Worm (Caenorhabditis elegans) whole organism, young adult: ENCODE measurements around the gene T04C9.2.
A peak's percentile ranks its signal among the peaks of the same experiment; 100 is the strongest.

Experiments
- B0035.1 ChIP-seq: sonication (generic microtip); optimal IDR thresholded peaks from 2 replicates; lab custom pipeline; 2016; ENCODE audit warnings: missing genetic modification characterization, mild to moderate bottlenecking, missing compliant biosample characterization, missing genotype, missing genetic modification reagents
- C17E4.6 ChIP-seq: fragments of 200-800 bp; sonication (Bioruptor generic); IDR thresholded peaks from 2 replicates; pipeline ENCODE4 v1.3.6; 2022; ENCODE audit warnings: missing genetic modification reagents, missing genetic modification characterization, missing compliant biosample characterization
- D2030.7 ChIP-seq: fragments of 200-800 bp; sonication (Bioruptor generic); IDR thresholded peaks from 2 replicates; pipeline ENCODE4 v1.3.6; 2022; ENCODE audit warnings: missing genetic modification reagents, missing genetic modification characterization, missing compliant biosample characterization
- F22D6.2 ChIP-seq: sonication (generic microtip); optimal IDR thresholded peaks from 2 replicates; lab custom pipeline; 2016; ENCODE audit warnings: mild to moderate bottlenecking, missing genetic modification characterization, missing compliant biosample characterization
- F39B2.1 ChIP-seq: fragments of 200-800 bp; sonication (Bioruptor generic); IDR thresholded peaks from 2 replicates; pipeline ENCODE4 v1.3.6; 2022; ENCODE audit warnings: missing genetic modification reagents, missing genetic modification characterization, missing compliant biosample characterization
- K12H6.12 ChIP-seq: fragments of 200-800 bp; sonication (Bioruptor generic); optimal IDR thresholded peaks from 2 replicates; lab custom pipeline; 2018; ENCODE audit warnings: mild to moderate bottlenecking, missing genetic modification characterization, missing compliant biosample characterization
- T07F8.4 ChIP-seq: sonication (generic microtip); optimal IDR thresholded peaks from 2 replicates; lab custom pipeline; 2016; ENCODE audit warnings: mild to moderate bottlenecking, missing genetic modification characterization, moderate library complexity, missing compliant biosample characterization
- T26A5.8 ChIP-seq: sonication (generic microtip); optimal IDR thresholded peaks from 2 replicates; lab custom pipeline; 2016; ENCODE audit warnings: missing genetic modification characterization, missing compliant biosample characterization
- Y56A3A.18 ChIP-seq: fragments of 200-800 bp; sonication (Bioruptor generic); IDR thresholded peaks from 2 replicates; pipeline ENCODE4 v1.3.6; 2022; ENCODE audit warnings: missing genetic modification reagents, missing genetic modification characterization, missing compliant biosample characterization
- Y67H2A.10 ChIP-seq: fragments of 200-800 bp; sonication (Bioruptor generic); conservative IDR thresholded peaks from 2 replicates; pipeline ENCODE4 v1.3.6; 2022; ENCODE audit warnings: missing genetic modification reagents, missing genetic modification characterization, missing compliant biosample characterization
- ZK185.1 ChIP-seq: sonication (generic microtip); optimal IDR thresholded peaks from 2 replicates; lab custom pipeline; 2016; ENCODE audit warnings: mild to moderate bottlenecking, missing genetic modification characterization, missing compliant biosample characterization; ENCODE audit not compliant: poor library complexity, severe bottlenecking
- akir-1 ChIP-seq: fragments of 200-800 bp; sonication (Bioruptor generic); optimal IDR thresholded peaks from 2 replicates; lab custom pipeline; 2018; ENCODE audit warnings: mild to moderate bottlenecking, missing genetic modification characterization, moderate library complexity, missing compliant biosample characterization
- bed-2 ChIP-seq: fragments of 200-800 bp; sonication (Bioruptor generic); IDR thresholded peaks from 2 replicates; pipeline ENCODE4 v1.3.6; 2022; ENCODE audit warnings: missing genetic modification reagents, missing genetic modification characterization, missing compliant biosample characterization
- cebp-1 ChIP-seq, 2 experiments: fragments of 200-800 bp in 1 of 2; sonication (Bioruptor generic) in 1 of 2; sonication (generic microtip) in 1 of 2; IDR thresholded peaks in 1 of 2; optimal IDR thresholded peaks in 1 of 2; 2 replicates each; pipeline versions ENCODE4 v1.3.6 to Lab custom; 2017 to 2022; ENCODE audit warnings: missing compliant biosample characterization in 2 of 2, missing genetic modification characterization in 2 of 2, mild to moderate bottlenecking in 1 of 2, missing genetic modification reagents in 1 of 2, moderate library complexity in 1 of 2
- cebp-2 ChIP-seq: fragments of 200-800 bp; sonication (Bioruptor generic); IDR thresholded peaks from 2 replicates; pipeline ENCODE4 v1.3.6; 2022; ENCODE audit warnings: missing genetic modification characterization, missing compliant biosample characterization
- ceh-27 ChIP-seq: fragments of 200-800 bp; sonication (Bioruptor generic); optimal IDR thresholded peaks from 2 replicates; lab custom pipeline; 2018; ENCODE audit warnings: mild to moderate bottlenecking, missing genetic modification characterization, moderate library complexity, missing compliant biosample characterization
- ceh-40 ChIP-seq: fragments of 200-800 bp; sonication (Bioruptor generic); IDR thresholded peaks from 2 replicates; pipeline ENCODE4 v1.3.6; 2022; ENCODE audit warnings: missing genetic modification characterization, missing compliant biosample characterization
- ceh-58 ChIP-seq: fragments of 200-800 bp; sonication (Bioruptor generic); IDR thresholded peaks from 2 replicates; pipeline ENCODE4 v1.3.6; 2022; ENCODE audit warnings: missing genetic modification characterization, missing compliant biosample characterization
- ceh-79 ChIP-seq: sonication (generic microtip); optimal IDR thresholded peaks from 2 replicates; lab custom pipeline; 2017; ENCODE audit warnings: mild to moderate bottlenecking, missing genetic modification characterization, missing compliant biosample characterization
- dox-1 ChIP-seq: fragments of 200-800 bp; sonication (Bioruptor generic); IDR thresholded peaks from 2 replicates; pipeline ENCODE4 v1.3.6; 2022; ENCODE audit warnings: missing genetic modification reagents, missing genetic modification characterization, missing compliant biosample characterization
- dpl-1 ChIP-seq: fragments of 150-350 bp; optimal IDR thresholded peaks from 2 replicates; lab custom pipeline; 2014; ENCODE audit warnings: missing biosample characterization, missing genetic modification reagents, missing genetic modification characterization
- efl-1 ChIP-seq: fragments of 150-350 bp; optimal IDR thresholded peaks from 2 replicates; lab custom pipeline; 2014; ENCODE audit warnings: missing biosample characterization, missing genetic modification reagents, missing genetic modification characterization
- him-1 ChIP-seq: sonication (generic microtip); optimal IDR thresholded peaks from 2 replicates; lab custom pipeline; 2016; ENCODE audit warnings: missing genotype, missing genetic modification reagents, missing genetic modification characterization, missing compliant biosample characterization
- hlh-12 ChIP-seq: sonication (generic microtip); optimal IDR thresholded peaks from 2 replicates; lab custom pipeline; 2016; ENCODE audit warnings: missing genetic modification characterization, missing compliant biosample characterization
- hmg-1.2 ChIP-seq: fragments of 200-800 bp; sonication (Bioruptor generic); IDR thresholded peaks from 2 replicates; pipeline ENCODE4 v1.3.6; 2022; ENCODE audit warnings: missing genetic modification reagents, missing genetic modification characterization, missing compliant biosample characterization
- hsf-1 ChIP-seq: fragments of 200-800 bp; sonication (Bioruptor generic); IDR thresholded peaks from 2 replicates; pipeline ENCODE4 v1.3.6; 2022; ENCODE audit warnings: missing genetic modification reagents, missing genetic modification characterization, missing compliant biosample characterization
- lag-1 ChIP-seq: fragments of 200-800 bp; sonication (Bioruptor generic); IDR thresholded peaks from 2 replicates; pipeline ENCODE4 v1.3.6; 2022; ENCODE audit warnings: missing genetic modification reagents, missing genetic modification characterization, missing compliant biosample characterization
- let-526 ChIP-seq: fragments of 200-800 bp; sonication (Bioruptor generic); IDR thresholded peaks from 2 replicates; pipeline ENCODE4 v1.3.6; 2022; ENCODE audit warnings: missing genetic modification reagents, missing genetic modification characterization, missing compliant biosample characterization
- let-607 ChIP-seq, 2 experiments: fragments of 200-800 bp in 1 of 2; sonication (Bioruptor generic) in 1 of 2; sonication (generic microtip) in 1 of 2; optimal IDR thresholded peaks; 2 replicates each; lab custom pipeline; 2016 to 2018; ENCODE audit warnings: mild to moderate bottlenecking in 2 of 2, missing compliant biosample characterization in 2 of 2, missing genetic modification characterization in 2 of 2, moderate library complexity in 2 of 2, missing genotype in 1 of 2
- lin-35 ChIP-seq, 3 experiments: fragments of 150-350 bp in 2 of 3; sonication (generic microtip) in 1 of 3; optimal IDR thresholded peaks; 2 replicates each; lab custom pipeline; 2014 to 2018; ENCODE audit warnings: missing biosample characterization in 3 of 3, missing genetic modification characterization in 3 of 3, missing genetic modification reagents in 3 of 3
- lsl-1 ChIP-seq: fragments of 200-800 bp; sonication (Bioruptor generic); optimal IDR thresholded peaks from 2 replicates; lab custom pipeline; 2018; ENCODE audit warnings: mild to moderate bottlenecking, missing genetic modification characterization, moderate library complexity, missing compliant biosample characterization
- madf-10 ChIP-seq: sonication (generic microtip); optimal IDR thresholded peaks from 2 replicates; lab custom pipeline; 2016; ENCODE audit warnings: mild to moderate bottlenecking, missing genetic modification characterization, missing compliant biosample characterization
- mes-4 ChIP-seq: sonication (generic microtip); optimal IDR thresholded peaks from 2 replicates; lab custom pipeline; 2016; ENCODE audit warnings: missing genotype, missing genetic modification characterization, missing compliant biosample characterization
- nhr-80 ChIP-seq: sonication (generic microtip); optimal IDR thresholded peaks from 2 replicates; lab custom pipeline; 2016; ENCODE audit warnings: missing genetic modification characterization, missing compliant biosample characterization
- rcor-1 ChIP-seq: fragments of 200-800 bp; sonication (Bioruptor generic); IDR thresholded peaks from 2 replicates; pipeline ENCODE4 v1.3.6; 2022; ENCODE audit warnings: missing genetic modification reagents, missing genetic modification characterization, missing compliant biosample characterization
- snpc-3.4 ChIP-seq: sonication (generic microtip); optimal IDR thresholded peaks from 2 replicates; lab custom pipeline; 2017; ENCODE audit warnings: missing genetic modification characterization, mild to moderate bottlenecking, missing compliant biosample characterization, antibody characterized with exemption, moderate library complexity, missing genotype, missing genetic modification reagents
- snpc-4 ChIP-seq, 5 experiments: fragments of 150-350 bp in 1 of 5; sonication (generic microtip) in 4 of 5; optimal IDR thresholded peaks; 2 replicates each; lab custom pipeline; 2014 to 2018; ENCODE audit warnings: missing genetic modification characterization in 5 of 5, missing biosample characterization in 3 of 5, antibody characterized with exemption in 2 of 5, mild to moderate bottlenecking in 2 of 5, missing compliant biosample characterization in 2 of 5, missing genotype in 2 of 5, moderate library complexity in 2 of 5, missing genetic modification reagents in 1 of 5
- somi-1 ChIP-seq: fragments of 200-800 bp; sonication (Bioruptor generic); optimal IDR thresholded peaks from 2 replicates; lab custom pipeline; 2018; ENCODE audit warnings: mild to moderate bottlenecking, missing genetic modification characterization, missing compliant biosample characterization
- tbp1 ChIP-seq: fragments of 200-800 bp; sonication (Bioruptor generic); optimal IDR thresholded peaks from 2 replicates; lab custom pipeline; 2018; ENCODE audit warnings: mild to moderate bottlenecking, missing genetic modification characterization, missing compliant biosample characterization
- tlf-1 ChIP-seq: fragments of 200-800 bp; sonication (Bioruptor generic); optimal IDR thresholded peaks from 2 replicates; lab custom pipeline; 2018; ENCODE audit warnings: mild to moderate bottlenecking, missing genetic modification characterization, missing compliant biosample characterization
- xnd-1 ChIP-seq: sonication (generic microtip); optimal IDR thresholded peaks from 2 replicates; lab custom pipeline; 2016; ENCODE audit warnings: missing genotype, missing genetic modification reagents, missing genetic modification characterization, missing compliant biosample characterization
- ztf-6 ChIP-seq: fragments of 200-800 bp; sonication (Bioruptor generic); IDR thresholded peaks from 2 replicates; pipeline ENCODE4 v1.3.6; 2022; ENCODE audit warnings: missing genetic modification reagents, missing genetic modification characterization, missing compliant biosample characterization

Gene T04C9.2

ce11 chrIII:5991142-5991930, at the start of gene T04C9.2:
Gene T04C9.2, plus strand, starts transcription at chrIII:5991880.
- TF ChIP-seq akir-1 (GFP tag; lab: Kevin White, UChicago) (no peak), tlf-1 (no peak), cebp-1 (GFP tag; IDR thresholded peaks at IDR 0.05; lab: Robert Waterston, UW) (no peak), cebp-1 (tag; optimal IDR thresholded peaks at IDR 0.05; lab: Kevin White, UChicago) (peak; percentile 44), ztf-6 (GFP tag; lab: Robert Waterston, UW) (no peak), Y67H2A.10 (GFP tag; lab: Robert Waterston, UW) (no peak), cebp-2 (no peak), let-607 (tag; optimal IDR thresholded peaks at IDR 0.05; lab: Kevin White, UChicago) (peak in 1 of 2 experiments; percentile 29), hlh-12 (no peak), him-1 (tag; lab: Kevin White, UChicago) (no peak), K12H6.12 (tag; lab: Kevin White, UChicago) (no peak), tbp1 (GFP tag; lab: Kevin White, UChicago) (no peak), madf-10 (tag; lab: Kevin White, UChicago) (no peak), efl-1 (no peak), hsf-1 (GFP tag; lab: Robert Waterston, UW) (no peak), ZK185.1 (tag; lab: Kevin White, UChicago) (no peak), lsl-1 (GFP tag; lab: Kevin White, UChicago) (no peak), dpl-1 (no peak), nhr-80 (peak; percentile 45), snpc-4 (GFP tag; optimal IDR thresholded peaks at IDR 0.05; lab: Kevin White, UChicago) (no peak), snpc-4 (tag; optimal IDR thresholded peaks at IDR 0.05; lab: Kevin White, UChicago) (no peak), D2030.7 (GFP tag; lab: Robert Waterston, UW) (no peak), hmg-1.2 (no peak), ceh-79 (tag; lab: Kevin White, UChicago) (no peak), somi-1 (GFP tag; lab: Kevin White, UChicago) (no peak), mes-4 (tag; lab: Kevin White, UChicago) (no peak), Y56A3A.18 (GFP tag; lab: Robert Waterston, UW) (no peak), ceh-58 (GFP tag; lab: Robert Waterston, UW) (no peak)

- TF ChIP-seq lin-35 (GFP tag; optimal IDR thresholded peaks at IDR 0.05; lab: Kevin White, UChicago) (peak in 1 of 3 experiments; percentile 51), ceh-40 (GFP tag; lab: Robert Waterston, UW) (peak; percentile 49; the same call in 1 of the 2 replicates), let-526 (GFP tag; lab: Robert Waterston, UW) (0 out of 2 replicates have a peak, but pooled peaks have one; percentile 11), dpl-1 (no peak), rcor-1 (GFP tag; lab: Robert Waterston, UW) (peak; percentile 21; the same call in 1 of the 2 replicates), dox-1 (GFP tag; lab: Robert Waterston, UW) (peak; percentile 34), F39B2.1 (GFP tag; lab: Robert Waterston, UW) (no peak)
- TF ChIP-seq, all 124 proteins: peak for 5
These were observed 49.6 kb upstream of the T04C9.2 start for ce11 chrIII:5942104-5942503.

DNA sequence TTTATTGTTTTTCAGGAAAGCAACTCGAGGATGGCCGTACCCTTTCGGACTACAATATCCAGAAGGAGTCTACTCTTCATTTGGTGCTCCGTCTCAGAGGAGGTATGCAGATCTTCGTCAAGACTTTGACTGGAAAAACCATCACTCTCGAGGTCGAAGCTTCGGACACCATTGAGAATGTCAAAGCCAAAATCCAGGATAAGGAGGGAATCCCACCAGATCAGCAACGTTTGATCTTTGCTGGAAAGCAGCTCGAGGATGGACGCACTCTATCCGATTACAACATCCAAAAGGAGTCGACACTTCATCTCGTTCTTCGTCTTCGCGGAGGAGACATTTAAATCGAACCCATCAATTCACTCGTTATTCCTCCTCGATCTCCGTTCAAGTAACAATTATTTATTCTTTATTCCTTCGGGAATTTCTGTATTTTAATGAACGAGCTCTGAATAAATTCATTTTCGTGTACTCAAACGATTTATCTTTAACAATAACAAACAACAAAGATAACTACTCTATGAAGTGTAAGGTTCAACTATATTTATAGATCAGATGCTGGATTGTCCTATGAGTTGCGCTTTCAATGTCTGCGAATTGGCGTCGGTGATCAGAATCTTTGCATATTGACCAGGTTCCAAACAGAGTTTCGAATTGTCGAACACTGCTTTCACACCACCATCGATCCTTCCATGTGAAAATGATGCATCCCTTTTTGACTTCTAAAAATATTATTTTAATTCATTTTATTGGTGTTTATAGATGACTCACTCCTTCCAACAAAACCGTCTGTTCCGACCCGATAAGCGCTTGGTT, 48.1 kb upstream of the T04C9.2 start:
- peak; percentile 50 for TF ChIP-seq ceh-27 (GFP tag; lab: Kevin White, UChicago)
- TF ChIP-seq T26A5.8 (tag; lab: Kevin White, UChicago): peak; percentile 56
- peak; percentile 47 for TF ChIP-seq F22D6.2 (tag; lab: Kevin White, UChicago)
- peak; percentile 72 for TF ChIP-seq snpc-3.4
- peak; percentile 17 for TF ChIP-seq nhr-80
- no peak for TF ChIP-seq lag-1 (GFP tag; lab: Robert Waterston, UW)
- TF ChIP-seq bed-2 (GFP tag; lab: Robert Waterston, UW): 0 out of 2 replicates have a peak, but pooled peaks have one; percentile 9
- 0 out of 2 replicates have a peak, but pooled peaks have one; percentile 31 for TF ChIP-seq C17E4.6 (GFP tag; lab: Robert Waterston, UW)
- TF ChIP-seq T07F8.4 (tag; lab: Kevin White, UChicago): peak; percentile 51
- peak; percentile 85 for TF ChIP-seq B0035.1
- TF ChIP-seq xnd-1 (tag; lab: Kevin White, UChicago): no peak
- TF ChIP-seq dox-1 (GFP tag; lab: Robert Waterston, UW): peak; percentile 56
- TF ChIP-seq K12H6.12 (tag; lab: Kevin White, UChicago): peak; percentile 22
- TF ChIP-seq lsl-1 (GFP tag; lab: Kevin White, UChicago): peak; percentile 27
